Fruit fly (Drosophila melanogaster): ENCODE measurements around the gene Akh.

Gene Akh

DNA sequence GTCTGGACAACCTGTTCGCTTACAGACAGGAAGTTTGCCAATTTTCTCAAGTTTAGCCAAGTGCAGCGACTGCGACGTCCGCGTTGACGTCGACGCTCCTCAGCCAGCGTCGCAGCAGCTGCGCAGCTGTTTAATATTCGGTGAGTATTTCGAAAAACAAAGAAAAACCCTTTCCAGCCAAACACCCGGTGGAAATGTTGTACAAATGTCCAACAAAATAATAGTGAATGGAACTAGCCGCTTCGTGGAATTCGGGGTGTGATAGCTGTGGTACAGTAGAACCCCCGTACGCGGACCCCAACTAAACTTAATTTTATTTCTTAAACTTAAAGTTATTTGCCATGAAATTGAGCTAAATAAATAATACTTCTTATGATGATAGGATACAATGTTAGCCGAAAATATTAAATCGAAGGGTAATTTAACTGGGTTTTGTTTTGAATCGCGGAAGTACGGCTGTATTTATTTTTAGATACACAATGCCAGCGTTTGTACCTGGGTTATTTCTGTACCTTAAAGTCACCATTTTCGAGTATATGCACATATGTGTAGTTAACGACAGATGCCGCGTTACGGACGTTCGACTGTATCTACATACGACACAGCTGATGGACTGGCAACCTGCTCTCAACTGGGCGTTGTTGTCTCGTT, 32.3 kb upstream of the Akh start (continued):
- TF ChIP-seq Sox15 (GFP tag; optimal IDR thresholded peaks at IDR 0.05) (peak; percentile 36), CG11902 (GFP tag; optimal IDR thresholded peaks at IDR 0.05) (peak; percentile 46), Sox102F (GFP tag; optimal IDR thresholded peaks at IDR 0.05) (peak; percentile 61), CG6163 (GFP tag; IDR thresholded peaks at IDR 0.05) (peak; percentile 53; the same call in 2 of the 3 replicates), CG9139 (GFP tag; optimal IDR thresholded peaks at IDR 0.05) (no peak), CG3032 (tag; optimal IDR thresholded peaks at IDR 0.05) (peak; percentile 69), CG6792 (GFP tag; optimal IDR thresholded peaks at IDR 0.05) (peak; percentile 39), vri (GFP tag; optimal IDR thresholded peaks at IDR 0.05) (no peak), eg (GFP tag; IDR thresholded peaks at IDR 0.05) (peak; percentile 71; the same call in 2 of the 3 replicates), achi (GFP tag; optimal IDR thresholded peaks at IDR 0.05) (peak; percentile 68), CG31627 (GFP tag; optimal IDR thresholded peaks at IDR 0.05) (peak; percentile 59), Eip93F (GFP tag; optimal IDR thresholded peaks at IDR 0.05) (peak; percentile 26), CG11294 (GFP tag; IDR thresholded peaks at IDR 0.05) (peak; percentile 27; the same call in 1 of the 2 replicates), CG6276 (GFP tag; optimal IDR thresholded peaks at IDR 0.05) (peak; percentile 77), spab (GFP tag; optimal IDR thresholded peaks at IDR 0.05) (peak; percentile 62), CG34406 (GFP tag; optimal IDR thresholded peaks at IDR 0.05) (peak; percentile 56), dac (GFP tag; optimal IDR thresholded peaks at IDR 0.05) (peak; percentile 51), CG15336 (GFP tag; IDR thresholded peaks at IDR 0.05) (peak; percentile 71), OdsH (GFP tag; optimal IDR thresholded peaks at IDR 0.05) (peak; percentile 69), Ets21C (GFP tag; optimal IDR thresholded peaks at IDR 0.05) (peak; percentile 25), Sox14 (GFP tag; optimal IDR thresholded peaks at IDR 0.05) (peak; percentile 55), pdm3 (GFP tag; optimal IDR thresholded peaks at IDR 0.05) (peak; percentile 70), Lpt (GFP tag; optimal IDR thresholded peaks at IDR 0.05) (peak; percentile 44), CG3919 (GFP tag; optimal IDR thresholded peaks at IDR 0.05) (peak; percentile 74), CG7368 (GFP tag; optimal IDR thresholded peaks at IDR 0.05) (peak; percentile 37), Eip75B (GFP tag; optimal IDR thresholded peaks at IDR 0.05) (peak; percentile 72), Hr38 (GFP tag; optimal IDR thresholded peaks at IDR 0.05) (no peak), Eip78C (GFP tag) (peak; percentile 94), CG6854 (GFP tag; optimal IDR thresholded peaks at IDR 0.05) (no peak), topi (GFP tag; optimal IDR thresholded peaks at IDR 0.05) (peak; percentile 64), dsx (GFP tag; optimal IDR thresholded peaks at IDR 0.05; ENCODE audit: poor library complexity, severe bottlenecking) (peak; percentile 28), net (GFP tag; optimal IDR thresholded peaks at IDR 0.05) (peak; percentile 52), ss (GFP tag; optimal IDR thresholded peaks at IDR 0.05) (peak; percentile 51 to 77), fkh (GFP tag; optimal IDR thresholded peaks at IDR 0.05) (peak; percentile 6), Hr4 (GFP tag; optimal IDR thresholded peaks at IDR 0.05) (peak; percentile 88)

DNA sequence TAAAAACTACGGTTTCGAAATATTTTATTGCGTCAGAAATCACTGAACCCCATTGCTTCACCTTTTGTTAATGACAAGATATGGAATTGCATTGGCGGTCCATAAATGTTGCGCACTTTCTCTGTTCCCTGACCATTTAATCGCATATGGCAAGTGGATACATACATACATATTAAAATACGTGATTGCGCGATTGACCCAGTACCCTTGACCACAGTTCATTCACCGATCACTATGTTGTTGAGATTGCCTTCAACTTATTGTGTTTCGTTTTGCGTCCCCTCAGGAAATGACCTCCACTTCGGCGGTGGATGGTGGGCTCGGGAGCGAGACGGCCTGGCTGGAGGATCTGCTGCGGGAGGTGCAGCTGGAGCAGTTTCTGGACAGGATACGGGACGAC, 31.1 kb upstream of the Akh start:
- TF ChIP-seq achi (GFP tag; optimal IDR thresholded peaks at IDR 0.05) (no peak), salr (GFP tag; optimal IDR thresholded peaks at IDR 0.05) (no peak), CG34406 (GFP tag; optimal IDR thresholded peaks at IDR 0.05) (no peak), CG15336 (GFP tag; IDR thresholded peaks at IDR 0.05) (no peak), spab (GFP tag; optimal IDR thresholded peaks at IDR 0.05) (no peak), cyc (GFP tag; optimal IDR thresholded peaks at IDR 0.05) (no peak), Ets21C (GFP tag; optimal IDR thresholded peaks at IDR 0.05) (no peak), eg (GFP tag; IDR thresholded peaks at IDR 0.05) (no peak), Hr38 (GFP tag; optimal IDR thresholded peaks at IDR 0.05) (no peak), CG32006 (GFP tag; optimal IDR thresholded peaks at IDR 0.05) (no peak), svp (GFP tag) (peak; percentile 82), CG11294 (GFP tag; IDR thresholded peaks at IDR 0.05) (no peak), CG6792 (GFP tag; optimal IDR thresholded peaks at IDR 0.05) (no peak), vri (GFP tag; optimal IDR thresholded peaks at IDR 0.05) (peak; percentile 2)
